Fruit fly (Drosophila melanogaster) whole organism, pupa: ENCODE data around the gene Dr.

ENCODE experiments used
- CG10348 ChIP-seq: fragments of 200-800 bp; sonication (Bioruptor generic); IDR thresholded peaks from 2 replicates; pipeline ENCODE4 v1.3.6; 2022; ENCODE audit warnings: missing biosample characterization, missing genetic modification characterization
- CG13204 ChIP-seq: fragments of 200-800 bp; sonication (Bioruptor generic); optimal IDR thresholded peaks from 2 replicates; lab custom pipeline; 2018; ENCODE audit warnings: missing biosample characterization, mild to moderate bottlenecking, missing genetic modification characterization, moderate library complexity
- CG32121 ChIP-seq: fragments of 200-800 bp; sonication (Bioruptor generic); IDR thresholded peaks from 2 replicates; pipeline ENCODE4 v1.3.6; 2022; ENCODE audit warnings: missing biosample characterization, missing genetic modification characterization
- CG34367 ChIP-seq: fragments of 200-800 bp; sonication (Bioruptor generic); optimal IDR thresholded peaks from 2 replicates; lab custom pipeline; 2018; ENCODE audit warnings: missing biosample characterization, mild to moderate bottlenecking, missing genetic modification characterization
- CG4496 ChIP-seq: fragments of 200-800 bp; sonication (Bioruptor generic); IDR thresholded peaks from 3 replicates; pipeline ENCODE4 v1.3.6; 2022; ENCODE audit warnings: missing biosample characterization, missing genetic modification characterization
- CG8301 ChIP-seq: fragments of 200-800 bp; sonication (Bioruptor generic); optimal IDR thresholded peaks from 2 replicates; lab custom pipeline; 2018; ENCODE audit warnings: missing biosample characterization, mild to moderate bottlenecking, missing genetic modification characterization
- D1 ChIP-seq: fragments of 200-800 bp; sonication (Bioruptor generic); optimal IDR thresholded peaks from 2 replicates; lab custom pipeline; 2018; ENCODE audit warnings: missing biosample characterization, mild to moderate bottlenecking, missing genetic modification characterization, moderate library complexity
- EcR ChIP-seq: fragments of 200-800 bp; sonication (Bioruptor generic); optimal IDR thresholded peaks from 3 replicates; lab custom pipeline; 2019; ENCODE audit warnings: missing biosample characterization, missing genetic modification characterization, mild to moderate bottlenecking, moderate library complexity, missing genetic modification reagents
- Pif1B ChIP-seq: fragments of 200-800 bp; sonication (Bioruptor generic); optimal IDR thresholded peaks from 3 replicates; lab custom pipeline; 2016; ENCODE audit warnings: missing biosample characterization, missing genetic modification characterization
- gl ChIP-seq: fragments of 200-800 bp; sonication (Bioruptor generic); optimal IDR thresholded peaks from 2 replicates; lab custom pipeline; 2018; ENCODE audit warnings: missing biosample characterization, mild to moderate bottlenecking, missing genetic modification characterization
- rn ChIP-seq: fragments of 200-800 bp; sonication (Bioruptor generic); IDR thresholded peaks from 2 replicates; pipeline ENCODE4 v1.3.6; 2022; ENCODE audit warnings: missing biosample characterization, missing genetic modification characterization

- no peak for TF ChIP-seq CG8301 (tag; lab: Kevin White, UChicago)
- peak; percentile 59 for TF ChIP-seq CG4496 (GFP tag; lab: Robert Waterston, UW)
- TF ChIP-seq D1 (tag; lab: Kevin White, UChicago) = no peak
- no peak for TF ChIP-seq CG34367 (tag; lab: Kevin White, UChicago)
- no peak for TF ChIP-seq Pif1B (GFP tag; lab: Kevin White, UChicago)
- no peak for TF ChIP-seq EcR (GFP tag; lab: Kevin White, UChicago)
- no peak for TF ChIP-seq CG10348
- TF ChIP-seq CG13204 = peak; percentile 18
- peak; percentile 39; the same call in 1 of the 2 replicates for TF ChIP-seq CG32121
- no peak for TF ChIP-seq gl (tag; lab: Kevin White, UChicago)
- peak; percentile 56 for TF ChIP-seq rn (GFP tag; lab: Robert Waterston, UW)
Observed at dm6 chr3R:29506581-29506980, 49.6 kb upstream of the Dr start.
